Worm (Caenorhabditis elegans) whole organism, late embryonic: ENCODE results near the gene C06B3.7.

Experiments used
- C08G9.2 ChIP-seq: sonication (generic microtip); optimal IDR thresholded peaks from 2 replicates; lab custom pipeline; 2016; ENCODE audit warnings: mild to moderate bottlenecking, missing genetic modification characterization, moderate library complexity, missing compliant biosample characterization
- K02D7.2 ChIP-seq: sonication (generic microtip); optimal IDR thresholded peaks from 2 replicates; lab custom pipeline; 2017; ENCODE audit warnings: mild to moderate bottlenecking, missing genetic modification characterization, missing compliant biosample characterization
- K09A11.1 ChIP-seq: sonication (generic microtip); optimal IDR thresholded peaks from 2 replicates; lab custom pipeline; 2017; ENCODE audit warnings: antibody characterized with exemption, mild to moderate bottlenecking, missing genetic modification characterization, missing compliant biosample characterization; ENCODE audit not compliant: insufficient read depth
- T23F11.4 ChIP-seq: fragments of 200-800 bp; sonication (Bioruptor generic); optimal IDR thresholded peaks from 2 replicates; lab custom pipeline; 2018; ENCODE audit warnings: mild to moderate bottlenecking, missing genetic modification characterization, missing compliant biosample characterization
- Y22D7AL.16 ChIP-seq: sonication (generic microtip); optimal IDR thresholded peaks from 2 replicates; lab custom pipeline; 2016; ENCODE audit warnings: missing genetic modification characterization, missing compliant biosample characterization
- ahr-1 ChIP-seq: sonication (generic microtip); optimal IDR thresholded peaks from 2 replicates; lab custom pipeline; 2016; ENCODE audit warnings: missing genetic modification characterization, missing compliant biosample characterization
- ama-1 ChIP-seq: fragments of 150-350 bp; optimal IDR thresholded peaks from 2 replicates; lab custom pipeline; 2014
- ceh-19 ChIP-seq: fragments of 200-800 bp; sonication (Bioruptor generic); optimal IDR thresholded peaks from 2 replicates; lab custom pipeline; 2018; ENCODE audit warnings: mild to moderate bottlenecking, missing genetic modification characterization, missing compliant biosample characterization
- ceh-2 ChIP-seq: sonication (generic microtip); optimal IDR thresholded peaks from 2 replicates; lab custom pipeline; 2016; ENCODE audit warnings: missing genotype, missing genetic modification characterization, missing compliant biosample characterization
- ceh-22 ChIP-seq: sonication (generic microtip); optimal IDR thresholded peaks from 2 replicates; lab custom pipeline; 2017; ENCODE audit warnings: missing biosample characterization, missing genetic modification characterization
- ceh-24 ChIP-seq: sonication (generic microtip); optimal IDR thresholded peaks from 2 replicates; lab custom pipeline; 2016; ENCODE audit warnings: mild to moderate bottlenecking, missing genetic modification characterization, missing compliant biosample characterization
- ceh-34 ChIP-seq: sonication (generic microtip); optimal IDR thresholded peaks from 2 replicates; lab custom pipeline; 2016; ENCODE audit warnings: mild to moderate bottlenecking, missing genetic modification characterization, missing compliant biosample characterization
- ceh-6 ChIP-seq: fragments of 200-800 bp; sonication (Bioruptor generic); optimal IDR thresholded peaks from 2 replicates; lab custom pipeline; 2018; ENCODE audit warnings: mild to moderate bottlenecking, missing genetic modification characterization, missing compliant biosample characterization
- che-1 ChIP-seq: sonication (generic microtip); optimal IDR thresholded peaks from 2 replicates; lab custom pipeline; 2016; ENCODE audit warnings: mild to moderate bottlenecking, missing genetic modification characterization, missing compliant biosample characterization
- dve-1 ChIP-seq: sonication (generic microtip); optimal IDR thresholded peaks from 2 replicates; lab custom pipeline; 2017; ENCODE audit warnings: antibody characterized with exemption, mild to moderate bottlenecking, missing genetic modification characterization, missing compliant biosample characterization
- elt-2 ChIP-seq: sonication (generic microtip); optimal IDR thresholded peaks from 2 replicates; lab custom pipeline; 2016; ENCODE audit warnings: missing genetic modification reagents, missing genetic modification characterization, missing compliant biosample characterization
- ets-4 ChIP-seq: sonication (generic microtip); optimal IDR thresholded peaks from 2 replicates; lab custom pipeline; 2016; ENCODE audit warnings: missing genetic modification characterization, missing compliant biosample characterization
- gmeb-2 ChIP-seq: sonication (generic microtip); optimal IDR thresholded peaks from 2 replicates; lab custom pipeline; 2016; ENCODE audit warnings: missing genetic modification characterization, inconsistent platforms, missing compliant biosample characterization
- hlh-15 ChIP-seq: sonication (generic microtip); optimal IDR thresholded peaks from 2 replicates; lab custom pipeline; 2016; ENCODE audit warnings: missing genetic modification characterization, missing compliant biosample characterization
- hlh-30 ChIP-seq: sonication (generic microtip); optimal IDR thresholded peaks from 2 replicates; lab custom pipeline; 2017; ENCODE audit warnings: antibody characterized with exemption, missing genetic modification characterization, missing compliant biosample characterization; ENCODE audit not compliant: insufficient read depth
- hlh-8 ChIP-seq: sonication (generic microtip); optimal IDR thresholded peaks from 2 replicates; lab custom pipeline; 2016; ENCODE audit warnings: missing genotype, missing genetic modification characterization, missing compliant biosample characterization
- lin-11 ChIP-seq: fragments of 200-800 bp; sonication (Bioruptor generic); optimal IDR thresholded peaks from 2 replicates; lab custom pipeline; 2018; ENCODE audit warnings: mild to moderate bottlenecking, missing genetic modification characterization, missing compliant biosample characterization
- nhr-11 ChIP-seq: fragments of 150-350 bp; optimal IDR thresholded peaks from 2 replicates; lab custom pipeline; 2014; ENCODE audit warnings: missing biosample characterization, missing genetic modification characterization
- nhr-232 ChIP-seq: sonication (generic microtip); optimal IDR thresholded peaks from 2 replicates; lab custom pipeline; 2016; ENCODE audit warnings: missing genetic modification characterization, missing compliant biosample characterization
- npax-4 ChIP-seq: sonication (generic microtip); optimal IDR thresholded peaks from 2 replicates; lab custom pipeline; 2016; ENCODE audit warnings: missing genetic modification characterization, missing compliant biosample characterization
- odd-2 ChIP-seq: sonication (generic microtip); optimal IDR thresholded peaks from 2 replicates; lab custom pipeline; 2017; ENCODE audit warnings: antibody characterized with exemption, mild to moderate bottlenecking, missing genetic modification characterization, missing compliant biosample characterization
- pat-9 ChIP-seq: fragments of 200-800 bp; sonication (Bioruptor generic); optimal IDR thresholded peaks from 2 replicates; lab custom pipeline; 2018; ENCODE audit warnings: mild to moderate bottlenecking, missing genetic modification characterization, moderate library complexity, missing compliant biosample characterization
- pha-4 ChIP-seq: fragments of 150-350 bp; optimal IDR thresholded peaks from 2 replicates; lab custom pipeline; 2018; ENCODE audit warnings: missing biosample characterization, missing genetic modification reagents, missing genetic modification characterization
- pqm-1 ChIP-seq: sonication (generic microtip); optimal IDR thresholded peaks from 2 replicates; lab custom pipeline; 2016; ENCODE audit warnings: missing genetic modification characterization, missing compliant biosample characterization
- sdc-2 ChIP-seq: sonication (generic microtip); optimal IDR thresholded peaks from 2 replicates; lab custom pipeline; 2016; ENCODE audit warnings: missing genotype, missing genetic modification characterization, missing compliant biosample characterization
- syd-9 ChIP-seq: sonication (generic microtip); optimal IDR thresholded peaks from 2 replicates; lab custom pipeline; 2016; ENCODE audit warnings: mild to moderate bottlenecking, missing genetic modification characterization, moderate library complexity, missing compliant biosample characterization
- tbx-2 ChIP-seq: sonication (generic microtip); optimal IDR thresholded peaks from 2 replicates; lab custom pipeline; 2016; ENCODE audit warnings: missing genetic modification characterization, missing compliant biosample characterization
- tbx-7 ChIP-seq: sonication (generic microtip); optimal IDR thresholded peaks from 2 replicates; lab custom pipeline; 2016; ENCODE audit warnings: missing genotype, missing genetic modification characterization, missing compliant biosample characterization
- unc-55 ChIP-seq: sonication (generic microtip); optimal IDR thresholded peaks from 2 replicates; lab custom pipeline; 2017; ENCODE audit warnings: missing biosample characterization, missing genetic modification reagents, missing genetic modification characterization
- unc-86 ChIP-seq: sonication (generic microtip); optimal IDR thresholded peaks from 2 replicates; lab custom pipeline; 2016; ENCODE audit warnings: missing genetic modification characterization, missing compliant biosample characterization
- ztf-16 ChIP-seq: sonication (generic microtip); optimal IDR thresholded peaks from 2 replicates; lab custom pipeline; 2017; ENCODE audit warnings: missing genetic modification characterization, missing compliant biosample characterization

The C06B3.7 gene

DNA sequence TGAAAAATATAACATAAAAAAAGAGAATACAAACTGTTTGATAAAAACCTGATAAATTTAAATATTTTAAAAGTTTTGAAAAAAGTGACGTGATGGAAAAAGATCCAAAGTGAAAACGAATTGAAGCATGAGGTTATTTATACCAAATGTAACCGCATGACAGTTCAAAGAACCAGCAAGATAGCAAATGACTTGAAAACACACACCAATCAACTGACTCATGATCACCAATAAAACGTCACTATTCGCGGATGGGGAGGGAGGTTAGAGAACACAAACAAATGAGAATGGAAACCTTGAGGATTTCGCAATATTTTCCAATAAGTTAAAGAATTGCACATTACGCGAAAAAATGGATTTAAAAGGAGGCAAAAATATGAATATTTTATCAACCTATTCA lies at the start of gene C06B3.7:
Gene C06B3.7, plus strand, starts transcription at position 287 of the 400 bp plus-strand sequence.
- TF ChIP-seq nhr-232 (tag; lab: Kevin White, UChicago) (no peak), hlh-30 (tag; lab: Kevin White, UChicago) (peak; percentile 34), elt-2 (tag; lab: Kevin White, UChicago) (no peak)

- TF ChIP-seq tbx-7 (tag; lab: Kevin White, UChicago) (no peak), ceh-34 (tag; lab: Kevin White, UChicago) (no peak), T23F11.4 (no peak), ets-4 (no peak), pqm-1 (tag; lab: Kevin White, UChicago) (no peak), npax-4 (tag; lab: Kevin White, UChicago) (no peak), syd-9 (tag; lab: Kevin White, UChicago) (no peak), C08G9.2 (tag; lab: Kevin White, UChicago) (no peak), unc-86 (tag; lab: Kevin White, UChicago) (no peak), hlh-8 (tag; lab: Kevin White, UChicago) (no peak), hlh-15 (no peak), K02D7.2 (tag; lab: Kevin White, UChicago) (no peak)
These were observed 47.0 kb upstream of the C06B3.7 start, which contains the start of gene srx-137 for ce11 chrV:13862505-13862904. TSS of gene srx-137 (plus strand) at chrV:13862805.

DNA sequence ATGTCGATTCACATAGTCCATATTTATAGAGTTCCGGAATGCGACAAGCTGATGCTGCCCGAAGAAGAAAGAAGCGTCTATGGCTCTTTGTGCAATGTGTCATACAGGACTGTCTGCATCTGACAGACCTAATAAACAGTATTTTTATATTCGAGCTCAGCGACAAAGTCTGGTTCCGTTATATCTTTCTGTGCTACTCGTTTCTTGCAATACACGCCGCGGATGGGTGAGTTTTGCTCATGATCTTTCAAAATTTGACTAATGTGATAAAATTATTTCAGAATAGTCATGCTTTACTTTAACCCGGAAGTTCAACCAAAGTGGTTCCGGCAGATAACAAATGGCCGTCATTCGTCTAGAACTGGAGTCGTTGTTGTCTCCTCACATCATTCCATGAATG lies 45.8 kb upstream of the C06B3.7 start:
- no peak for TF ChIP-seq ama-1 (lab: Kevin White, UChicago)
- no peak for TF ChIP-seq unc-55 (GFP tag; lab: Kevin White, UChicago)
- TF ChIP-seq che-1 (tag; lab: Kevin White, UChicago) = no peak
- TF ChIP-seq Y22D7AL.16 (tag; lab: Kevin White, UChicago) = no peak
- no peak for TF ChIP-seq ets-4
- TF ChIP-seq, all 69 proteins: peak for 0

- TF ChIP-seq ztf-16 (tag; lab: Kevin White, UChicago) (no peak), pha-4 (no peak), ceh-2 (tag; lab: Kevin White, UChicago) (no peak)
These were observed 43.1 kb upstream of the C06B3.7 start, which contains the start of gene nhr-175 for ce11 chrV:13866353-13866752. TSS of gene nhr-175 (plus strand) at chrV:13866691.

DNA sequence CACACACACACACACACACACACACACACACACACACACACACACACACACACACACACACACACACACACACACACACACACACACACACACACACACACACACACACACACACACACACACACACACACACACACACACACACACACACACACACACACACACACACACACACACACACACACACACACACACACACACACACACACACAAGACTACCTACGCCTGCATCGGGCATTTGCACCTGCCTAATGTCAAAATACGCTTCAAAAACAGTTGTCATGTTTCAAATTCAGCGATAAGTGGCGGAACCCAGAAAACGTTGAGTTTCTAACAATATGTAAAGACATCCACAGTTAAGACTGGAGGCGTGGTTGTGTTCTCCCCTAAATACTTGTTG lies 40.6 kb upstream of the C06B3.7 start:
- TF ChIP-seq lin-11 (tag; lab: Kevin White, UChicago) (peak; percentile 33), pat-9 (tag; lab: Kevin White, UChicago) (peak; percentile 50), ceh-19 (peak; percentile 51), ceh-6 (peak; percentile 51), gmeb-2 (tag; lab: Kevin White, UChicago) (peak; percentile 29)
- TF ChIP-seq, all 69 proteins: peak for 5; not testable (repeated sequence) for 64

ce11 chrV:13869551-13869950 lies 39.9 kb upstream of the C06B3.7 start:
- TF ChIP-seq K09A11.1 (tag; lab: Kevin White, UChicago) (no peak), tbx-2 (tag; lab: Kevin White, UChicago) (no peak), odd-2 (no peak), sdc-2 (tag; lab: Kevin White, UChicago) (no peak), ceh-24 (no peak), nhr-11 (tag; lab: Kevin White, UChicago) (no peak), hlh-15 (no peak), dve-1 (tag; lab: Kevin White, UChicago) (no peak), ceh-22 (tag; lab: Kevin White, UChicago) (no peak), Y22D7AL.16 (tag; lab: Kevin White, UChicago) (no peak), nhr-232 (tag; lab: Kevin White, UChicago) (no peak), ahr-1 (tag; lab: Kevin White, UChicago) (no peak)
- TF ChIP-seq, all 69 proteins: peak for 0
